Worm (Caenorhabditis elegans): Measurements from ENCODE around the gene ztf-9.

- TF ChIP-seq unc-39 (tag; optimal IDR thresholded peaks at IDR 0.05) = no peak
- TF ChIP-seq zag-1 (tag; optimal IDR thresholded peaks at IDR 0.05) = no peak
- TF ChIP-seq snpc-4 (tag; optimal IDR thresholded peaks at IDR 0.05) = no peak
- TF ChIP-seq ztf-4 (tag; optimal IDR thresholded peaks at IDR 0.05) = no peak
- TF ChIP-seq nhr-12 (tag; optimal IDR thresholded peaks at IDR 0.05) = no peak
- TF ChIP-seq fos-1 (tag; optimal IDR thresholded peaks at IDR 0.05) = no peak
Measured at ce11 chrV:9677977-9678376, 14.0 kb downstream of the ztf-9 start, which contains the start of gene cthd-1.

Measured in whole organism, L2 larva.